Worm (Caenorhabditis elegans): ENCODE results near the gene srh-34.

- TF ChIP-seq ztf-29 (GFP tag; IDR thresholded peaks at IDR 0.05) (no peak), flt-1 (GFP tag; IDR thresholded peaks at IDR 0.05) (no peak)
These were observed 22.3 kb downstream of the srh-34 start, which contains the start of gene B0554.5 for ce11 chrV:424140-424539.

Measured in whole organism, midembryonic.